Worm (Caenorhabditis elegans) whole organism, L2 larva: Measurements from ENCODE around the gene unc-9.

Source experiments
- ceh-16 ChIP-seq: fragments of 150-350 bp; optimal IDR thresholded peaks from 2 replicates; lab custom pipeline; 2014; ENCODE audit warnings: missing biosample characterization, missing genetic modification characterization
- lsy-2 ChIP-seq, 2 experiments: fragments of 150-350 bp in 1 of 2; sonication (generic microtip) in 1 of 2; optimal IDR thresholded peaks; 2 replicates each; lab custom pipeline; 2014 to 2017; ENCODE audit warnings: missing biosample characterization in 2 of 2, missing genetic modification characterization in 2 of 2
- nhr-10 ChIP-seq: sonication (generic microtip); optimal IDR thresholded peaks from 2 replicates; lab custom pipeline; 2017; ENCODE audit warnings: missing biosample characterization, missing genetic modification characterization
- nhr-11 ChIP-seq: fragments of 150-350 bp; optimal IDR thresholded peaks from 2 replicates; lab custom pipeline; 2014; ENCODE audit warnings: missing biosample characterization, missing genetic modification characterization
- nhr-237 ChIP-seq: fragments of 150-350 bp; optimal IDR thresholded peaks from 2 replicates; lab custom pipeline; 2014; ENCODE audit warnings: missing biosample characterization, missing genetic modification characterization
- sem-4 ChIP-seq: fragments of 150-350 bp; optimal IDR thresholded peaks from 2 replicates; lab custom pipeline; 2014; ENCODE audit warnings: missing biosample characterization, missing genetic modification reagents, missing genetic modification characterization
- skn-1 ChIP-seq: sonication (generic microtip); optimal IDR thresholded peaks from 2 replicates; lab custom pipeline; 2017; ENCODE audit warnings: missing biosample characterization, missing genetic modification characterization
- sma-3 ChIP-seq: sonication (generic microtip); optimal IDR thresholded peaks from 2 replicates; lab custom pipeline; 2016; ENCODE audit warnings: missing genetic modification reagents, missing genetic modification characterization, missing compliant biosample characterization
- snpc-4 ChIP-seq: fragments of 150-350 bp; optimal IDR thresholded peaks from 2 replicates; lab custom pipeline; 2014; ENCODE audit warnings: missing biosample characterization, missing genetic modification characterization
- unc-62 ChIP-seq: fragments of 150-350 bp; optimal IDR thresholded peaks from 2 replicates; lab custom pipeline; 2014; ENCODE audit warnings: missing biosample characterization, missing genetic modification reagents, missing genetic modification characterization
- zag-1 ChIP-seq: fragments of 150-350 bp; optimal IDR thresholded peaks from 2 replicates; lab custom pipeline; 2014; ENCODE audit warnings: missing biosample characterization, missing genetic modification characterization

- TF ChIP-seq lsy-2 (tag; optimal IDR thresholded peaks at IDR 0.05; lab: Kevin White, UChicago) = peak; percentile 4 to 67
- TF ChIP-seq sem-4 (tag; lab: Kevin White, UChicago) = peak; percentile 44
- peak; percentile 89 for TF ChIP-seq zag-1 (tag; lab: Kevin White, UChicago)
- no peak for TF ChIP-seq nhr-237 (tag; lab: Kevin White, UChicago)
- no peak for TF ChIP-seq snpc-4 (tag; lab: Kevin White, UChicago)
- TF ChIP-seq skn-1 (tag; lab: Kevin White, UChicago) = no peak
- TF ChIP-seq sma-3 (GFP tag; lab: Kevin White, UChicago) = no peak
- TF ChIP-seq nhr-11 (tag; lab: Kevin White, UChicago) = no peak
- TF ChIP-seq nhr-10 (tag; lab: Kevin White, UChicago) = no peak
- no peak for TF ChIP-seq unc-62 (GFP tag; lab: Kevin White, UChicago)
- TF ChIP-seq ceh-16 = no peak
Observed at ce11 chrX:13210478-13210877, 8.9 kb downstream of the unc-9 start.
